Worm (Caenorhabditis elegans): Measurements from ENCODE around the gene C30G12.2.

The C30G12.2 gene

DNA sequence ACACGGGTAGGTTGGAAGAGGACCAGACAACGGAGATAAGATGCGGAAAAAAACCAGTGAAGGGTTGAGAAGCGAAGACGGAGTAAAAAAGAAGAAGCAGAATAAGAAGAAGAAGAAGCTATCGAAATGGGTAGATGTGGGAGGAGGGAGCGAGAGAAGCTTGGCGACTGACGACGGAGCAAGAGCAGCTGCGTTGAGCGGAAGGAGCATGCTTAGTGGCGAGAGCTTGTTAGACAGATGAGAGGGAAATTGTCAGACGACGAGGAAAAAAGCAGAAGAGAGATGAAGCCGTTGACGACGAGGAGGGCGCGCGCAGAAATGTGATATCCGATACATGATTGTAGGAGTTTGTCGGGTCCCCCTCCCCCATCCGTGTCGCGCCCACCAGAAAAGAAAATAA lies 36.8 kb downstream of the C30G12.2 start (continued):
- TF ChIP-seq mef-2 (tag; optimal IDR thresholded peaks at IDR 0.05) (no peak), Y116A8C.19 (tag; optimal IDR thresholded peaks at IDR 0.05; ENCODE audit: borderline replicate concordance) (no peak), dpl-1 (GFP tag; optimal IDR thresholded peaks at IDR 0.05) (peak in 1 of 3 experiments; percentile 22), ceh-82 (tag; optimal IDR thresholded peaks at IDR 0.05) (peak; percentile 50 to 68 (median 57)), unc-86 (tag; optimal IDR thresholded peaks at IDR 0.05) (peak; percentile 63), ceh-90 (tag; optimal IDR thresholded peaks at IDR 0.05) (no peak), ztf-4 (tag; optimal IDR thresholded peaks at IDR 0.05) (peak; percentile 50), alr-1 (tag; optimal IDR thresholded peaks at IDR 0.05; ENCODE audit: borderline replicate concordance) (no peak), vab-15 (tag; optimal IDR thresholded peaks at IDR 0.05) (no peak), nhr-77 (tag; optimal IDR thresholded peaks at IDR 0.05) (no peak), dsc-1 (tag; optimal IDR thresholded peaks at IDR 0.05) (peak; percentile 38), fkh-8 (tag; optimal IDR thresholded peaks at IDR 0.05) (peak; percentile 74), irx-1 (tag; optimal IDR thresholded peaks at IDR 0.05) (peak; percentile 67), egl-13 (tag; optimal IDR thresholded peaks at IDR 0.05) (peak; percentile 17), nhr-11 (tag; optimal IDR thresholded peaks at IDR 0.05) (no peak), ceh-63 (GFP tag; optimal IDR thresholded peaks at IDR 0.05) (no peak), nhr-76 (tag; optimal IDR thresholded peaks at IDR 0.05) (no peak), tlp-1 (tag; optimal IDR thresholded peaks at IDR 0.05) (no peak), unc-62 (GFP tag; optimal IDR thresholded peaks at IDR 0.05) (no peak), C04F5.9 (tag; optimal IDR thresholded peaks at IDR 0.05) (no peak), mdl-1 (tag; optimal IDR thresholded peaks at IDR 0.05) (no peak), sptf-1 (tag; optimal IDR thresholded peaks at IDR 0.05) (no peak), nhr-12 (tag; optimal IDR thresholded peaks at IDR 0.05) (no peak), C16A3.4 (tag; optimal IDR thresholded peaks at IDR 0.05) (no peak), ceh-88 (GFP tag; IDR thresholded peaks at IDR 0.05) (no peak), lsy-2 (tag; optimal IDR thresholded peaks at IDR 0.05) (peak in 1 of 2 experiments; percentile 62), ama-1 (optimal IDR thresholded peaks at IDR 0.05) (no peak), nhr-20 (tag; optimal IDR thresholded peaks at IDR 0.05) (peak; percentile 35), pqm-1 (tag; optimal IDR thresholded peaks at IDR 0.05) (no peak), ztf-11 (tag; optimal IDR thresholded peaks at IDR 0.05) (peak in 1 of 2 experiments; percentile 4), nhr-71 (tag; optimal IDR thresholded peaks at IDR 0.05) (peak; percentile 83), aly-2 (tag; optimal IDR thresholded peaks at IDR 0.05) (no peak), lin-15B (tag; optimal IDR thresholded peaks at IDR 0.05) (no peak), nhr-47 (tag; optimal IDR thresholded peaks at IDR 0.05) (peak; percentile 64), isw-1 (GFP tag; IDR thresholded peaks at IDR 0.05) (peak; percentile 50), rnt-1 (tag; optimal IDR thresholded peaks at IDR 0.05) (peak; percentile 46), sox-4 (tag; optimal IDR thresholded peaks at IDR 0.05) (no peak), ces-1 (GFP tag; optimal IDR thresholded peaks at IDR 0.05) (no peak), snu-23 (GFP tag; optimal IDR thresholded peaks at IDR 0.05) (peak; percentile 47), zag-1 (tag; optimal IDR thresholded peaks at IDR 0.05) (no peak), hlh-4 (tag; optimal IDR thresholded peaks at IDR 0.05) (no peak), elt-3 (tag; optimal IDR thresholded peaks at IDR 0.05) (no peak), tbx-2 (tag; optimal IDR thresholded peaks at IDR 0.05) (peak; percentile 74), hlh-17 (GFP tag; optimal IDR thresholded peaks at IDR 0.05; ENCODE audit: borderline replicate concordance) (no peak), lin-39 (tag; optimal IDR thresholded peaks at IDR 0.05) (no peak), hpl-2 (GFP tag; optimal IDR thresholded peaks at IDR 0.05) (no peak), skn-1 (tag; optimal IDR thresholded peaks at IDR 0.05) (no peak)
